Fruit fly (Drosophila melanogaster) whole organism, adult: ENCODE data around the gene RpL23A.

Experiments used
- CG11617 ChIP-seq: fragments of 200-800 bp; sonication (Bioruptor generic); optimal IDR thresholded peaks from 2 replicates; lab custom pipeline; 2017; ENCODE audit warnings: mild to moderate bottlenecking, missing biosample characterization, missing genetic modification reagents, missing genetic modification characterization
- CG33017 ChIP-seq: fragments of 200-800 bp; sonication (Bioruptor generic); optimal IDR thresholded peaks from 2 replicates; lab custom pipeline; 2018; ENCODE audit warnings: missing biosample characterization, mild to moderate bottlenecking, missing genetic modification characterization, moderate library complexity
- CG5204 ChIP-seq: fragments of 200-800 bp; sonication (Bioruptor generic); optimal IDR thresholded peaks from 2 replicates; lab custom pipeline; 2016; ENCODE audit warnings: missing biosample characterization, missing genetic modification characterization
- CG7045 ChIP-seq: fragments of 200-800 bp; sonication (Bioruptor generic); optimal IDR thresholded peaks from 2 replicates; lab custom pipeline; 2017; ENCODE audit warnings: missing biosample characterization, mild to moderate bottlenecking, missing genetic modification characterization
- CG7101 ChIP-seq: fragments of 200-800 bp; sonication (Bioruptor generic); optimal IDR thresholded peaks from 2 replicates; lab custom pipeline; 2018; ENCODE audit warnings: missing biosample characterization, mild to moderate bottlenecking, missing genetic modification characterization, moderate library complexity
- Crg-1 ChIP-seq: fragments of 200-800 bp; sonication (Bioruptor generic); optimal IDR thresholded peaks from 2 replicates; lab custom pipeline; 2016; ENCODE audit warnings: missing biosample characterization, missing genetic modification characterization
- Hr96 ChIP-seq: fragments of 200-800 bp; sonication (Bioruptor generic); optimal IDR thresholded peaks from 2 replicates; lab custom pipeline; 2016; ENCODE audit warnings: missing biosample characterization, missing genetic modification characterization
- pad ChIP-seq: fragments of 200-800 bp; sonication (Bioruptor generic); optimal IDR thresholded peaks from 3 replicates; lab custom pipeline; 2017; ENCODE audit warnings: missing biosample characterization, missing genetic modification characterization, mild to moderate bottlenecking, moderate library complexity, missing genetic modification reagents

- no peak for TF ChIP-seq CG11617 (GFP tag; lab: Kevin White, UChicago)
- TF ChIP-seq pad (GFP tag; lab: Kevin White, UChicago): no peak
- no peak for TF ChIP-seq CG5204
- TF ChIP-seq CG7101: no peak
- TF ChIP-seq Hr96 (GFP tag; lab: Kevin White, UChicago): no peak
- no peak for TF ChIP-seq CG7045
- TF ChIP-seq Crg-1: no peak
- no peak for TF ChIP-seq CG33017 (tag; lab: Kevin White, UChicago)
Measured at dm6 chr3L:1688161-1688560, 19.7 kb upstream of the RpL23A start.
